Fruit fly (Drosophila melanogaster) whole organism, prepupa: Measurements from ENCODE around the gene CG14855.
A peak's percentile ranks its signal among the peaks of the same experiment; 100 is the strongest.

Source experiments
- Blimp-1 ChIP-seq: fragments of 200-800 bp; sonication (Bioruptor generic); optimal IDR thresholded peaks from 3 replicates; lab custom pipeline; 2017; ENCODE audit warnings: missing biosample characterization, missing genetic modification characterization, mild to moderate bottlenecking, moderate library complexity, missing genetic modification reagents
- CG10631 ChIP-seq: fragments of 200-800 bp; sonication (Bioruptor generic); optimal IDR thresholded peaks from 2 replicates; lab custom pipeline; 2016; ENCODE audit warnings: missing biosample characterization, missing genetic modification characterization
- CG11294 ChIP-seq: fragments of 200-800 bp; sonication (Bioruptor generic); IDR thresholded peaks from 2 replicates; pipeline ENCODE4 v1.3.6; 2022; ENCODE audit warnings: missing biosample characterization, missing genetic modification characterization
- CG11762 ChIP-seq: fragments of 200-800 bp; sonication (Bioruptor generic); optimal IDR thresholded peaks from 3 replicates; lab custom pipeline; 2016; ENCODE audit warnings: missing biosample characterization, missing genetic modification characterization; ENCODE audit not compliant: insufficient read depth
- CG11902 ChIP-seq: fragments of 200-800 bp; sonication (Bioruptor generic); optimal IDR thresholded peaks from 3 replicates; lab custom pipeline; 2016; ENCODE audit warnings: missing biosample characterization, missing genetic modification characterization
- CG15336 ChIP-seq: fragments of 200-800 bp; sonication (Bioruptor generic); IDR thresholded peaks from 2 replicates; pipeline ENCODE4 v1.3.6; 2022; ENCODE audit warnings: missing biosample characterization, missing genetic modification characterization
- CG1621 ChIP-seq: fragments of 200-800 bp; sonication (Bioruptor generic); optimal IDR thresholded peaks from 3 replicates; lab custom pipeline; 2018; ENCODE audit warnings: missing biosample characterization, mild to moderate bottlenecking, missing genetic modification characterization
- CG16779 ChIP-seq: fragments of 200-800 bp; sonication (Bioruptor generic); optimal IDR thresholded peaks from 3 replicates; lab custom pipeline; 2017; ENCODE audit warnings: missing biosample characterization, mild to moderate bottlenecking, missing genetic modification characterization
- CG32006 ChIP-seq: fragments of 200-800 bp; sonication (Bioruptor generic); optimal IDR thresholded peaks from 3 replicates; lab custom pipeline; 2017; ENCODE audit warnings: missing biosample characterization, mild to moderate bottlenecking, missing genetic modification characterization
- CG3919 ChIP-seq: fragments of 200-800 bp; sonication (Bioruptor generic); optimal IDR thresholded peaks from 3 replicates; lab custom pipeline; 2016; ENCODE audit warnings: missing biosample characterization, missing genetic modification characterization
- CG4318 ChIP-seq: fragments of 200-800 bp; sonication (Bioruptor generic); optimal IDR thresholded peaks from 3 replicates; lab custom pipeline; 2017; ENCODE audit warnings: missing biosample characterization, mild to moderate bottlenecking, missing genetic modification characterization
- CG6163 ChIP-seq: fragments of 200-800 bp; sonication (Bioruptor generic); IDR thresholded peaks from 3 replicates; pipeline ENCODE4 v1.3.6; 2022; ENCODE audit warnings: missing biosample characterization, missing genetic modification characterization
- CG6276 ChIP-seq: fragments of 200-800 bp; sonication (Bioruptor generic); optimal IDR thresholded peaks from 2 replicates; lab custom pipeline; 2017; ENCODE audit warnings: missing biosample characterization, mild to moderate bottlenecking, missing genetic modification characterization
- CG6792 ChIP-seq: fragments of 200-800 bp; sonication (Bioruptor generic); optimal IDR thresholded peaks from 3 replicates; lab custom pipeline; 2016; ENCODE audit warnings: missing biosample characterization, missing genetic modification characterization
- CG6808 ChIP-seq: fragments of 200-800 bp; sonication (Bioruptor generic); optimal IDR thresholded peaks from 3 replicates; lab custom pipeline; 2017; ENCODE audit warnings: missing biosample characterization, missing genetic modification characterization, mild to moderate bottlenecking, moderate library complexity, missing genetic modification reagents
- CG6854 ChIP-seq: fragments of 200-800 bp; sonication (Bioruptor generic); optimal IDR thresholded peaks from 2 replicates; lab custom pipeline; 2017; ENCODE audit warnings: missing biosample characterization, mild to moderate bottlenecking, missing genetic modification characterization
- CG7368 ChIP-seq: fragments of 200-800 bp; sonication (Bioruptor generic); optimal IDR thresholded peaks from 3 replicates; lab custom pipeline; 2016; ENCODE audit warnings: missing biosample characterization, missing genetic modification characterization
- CG8119 ChIP-seq: fragments of 200-800 bp; sonication (Bioruptor generic); IDR thresholded peaks from 3 replicates; pipeline ENCODE4 v1.3.6; 2022; ENCODE audit warnings: missing biosample characterization, missing genetic modification characterization
- CG8319 ChIP-seq: fragments of 200-800 bp; sonication (Bioruptor generic); optimal IDR thresholded peaks from 3 replicates; lab custom pipeline; 2016; ENCODE audit warnings: missing biosample characterization, missing genetic modification characterization
- CG8632 ChIP-seq: fragments of 200-800 bp; sonication (Bioruptor generic); optimal IDR thresholded peaks from 3 replicates; lab custom pipeline; 2016; ENCODE audit warnings: missing biosample characterization, missing genetic modification characterization
- CG9139 ChIP-seq: fragments of 200-800 bp; sonication (Bioruptor generic); optimal IDR thresholded peaks from 3 replicates; lab custom pipeline; 2017; ENCODE audit warnings: missing biosample characterization, mild to moderate bottlenecking, missing genetic modification characterization
- Eip75B ChIP-seq: fragments of 200-800 bp; sonication (Bioruptor generic); optimal IDR thresholded peaks from 3 replicates; lab custom pipeline; 2016; ENCODE audit warnings: missing biosample characterization, missing genetic modification characterization
- Eip78C ChIP-seq: fragments of 200-800 bp; sonication (Bioruptor generic); peaks from one replicate; lab custom pipeline; 2016; ENCODE audit warnings: missing biosample characterization, missing genetic modification characterization
- Ets21C ChIP-seq: fragments of 200-800 bp; sonication (Bioruptor generic); optimal IDR thresholded peaks from 3 replicates; lab custom pipeline; 2016; ENCODE audit warnings: missing biosample characterization, missing genetic modification characterization
- Ets96B ChIP-seq: fragments of 200-800 bp; optimal IDR thresholded peaks from 2 replicates; lab custom pipeline; 2019; ENCODE audit warnings: missing biosample characterization, mild to moderate bottlenecking, missing genetic modification characterization, moderate library complexity
- Gug ChIP-seq: fragments of 200-800 bp; sonication (Bioruptor generic); IDR thresholded peaks from 2 replicates; pipeline ENCODE4 v1.3.6; 2022; ENCODE audit warnings: missing biosample characterization, missing genetic modification characterization
- Hr38 ChIP-seq: sonication (Bioruptor generic); optimal IDR thresholded peaks from 2 replicates; lab custom pipeline; 2016; ENCODE audit warnings: missing biosample characterization, missing genetic modification characterization
- Hr39 ChIP-seq: fragments of 200-800 bp; sonication (Bioruptor generic); optimal IDR thresholded peaks from 2 replicates; lab custom pipeline; 2016; ENCODE audit warnings: missing biosample characterization, missing genetic modification characterization
- Hr4 ChIP-seq: fragments of 200-800 bp; sonication (Bioruptor generic); optimal IDR thresholded peaks from 3 replicates; lab custom pipeline; 2016; ENCODE audit warnings: missing biosample characterization, missing genetic modification characterization
- Lpt ChIP-seq: fragments of 200-800 bp; sonication (Bioruptor generic); optimal IDR thresholded peaks from 3 replicates; lab custom pipeline; 2016; ENCODE audit warnings: missing biosample characterization, missing genetic modification characterization
- Met ChIP-seq: fragments of 200-800 bp; sonication (Bioruptor generic); optimal IDR thresholded peaks from 3 replicates; lab custom pipeline; 2016; ENCODE audit warnings: missing biosample characterization, missing genetic modification characterization
- Smox ChIP-seq: fragments of 200-800 bp; sonication (Bioruptor generic); optimal IDR thresholded peaks from 3 replicates; lab custom pipeline; 2016; ENCODE audit warnings: missing biosample characterization, missing genetic modification characterization
- Sox102F ChIP-seq: fragments of 200-800 bp; sonication (Bioruptor generic); optimal IDR thresholded peaks from 2 replicates; lab custom pipeline; 2016; ENCODE audit warnings: missing biosample characterization, mild to moderate bottlenecking, missing genetic modification characterization
- Sox14 ChIP-seq: fragments of 200-800 bp; sonication (Bioruptor generic); optimal IDR thresholded peaks from 3 replicates; lab custom pipeline; 2016; ENCODE audit warnings: missing biosample characterization, missing genetic modification characterization
- achi ChIP-seq: fragments of 200-800 bp; sonication (Bioruptor generic); optimal IDR thresholded peaks from 3 replicates; lab custom pipeline; 2016; ENCODE audit warnings: missing biosample characterization, missing genetic modification characterization
- acj6 ChIP-seq: fragments of 200-800 bp; sonication (Bioruptor generic); optimal IDR thresholded peaks from 3 replicates; lab custom pipeline; 2016; ENCODE audit warnings: missing biosample characterization, missing genetic modification characterization
- cyc ChIP-seq: fragments of 200-800 bp; sonication (Bioruptor generic); optimal IDR thresholded peaks from 3 replicates; lab custom pipeline; 2016; ENCODE audit warnings: missing biosample characterization, missing genetic modification characterization
- dsx ChIP-seq: fragments of 200-800 bp; optimal IDR thresholded peaks from 3 replicates; lab custom pipeline; 2019; ENCODE audit warnings: missing biosample characterization, mild to moderate bottlenecking, missing genetic modification characterization, moderate library complexity; ENCODE audit not compliant: poor library complexity, severe bottlenecking
- eg ChIP-seq: fragments of 200-800 bp; sonication (Bioruptor generic); IDR thresholded peaks from 3 replicates; pipeline ENCODE4 v1.3.6; 2022; ENCODE audit warnings: missing biosample characterization, missing genetic modification characterization
- esn ChIP-seq: fragments of 200-800 bp; sonication (Bioruptor generic); optimal IDR thresholded peaks from 2 replicates; lab custom pipeline; 2016; ENCODE audit warnings: missing biosample characterization, mild to moderate bottlenecking, missing genetic modification characterization, moderate library complexity
- fd59A ChIP-seq: fragments of 200-800 bp; sonication (Bioruptor generic); optimal IDR thresholded peaks from 2 replicates; lab custom pipeline; 2017; ENCODE audit warnings: missing biosample characterization, mild to moderate bottlenecking, missing genetic modification characterization, missing genetic modification reagents
- fd85E ChIP-seq: fragments of 200-800 bp; sonication (Bioruptor generic); optimal IDR thresholded peaks from 3 replicates; lab custom pipeline; 2016; ENCODE audit warnings: missing biosample characterization, missing genetic modification characterization
- fkh ChIP-seq: fragments of 200-800 bp; sonication (Bioruptor generic); optimal IDR thresholded peaks from 3 replicates; lab custom pipeline; 2017; ENCODE audit warnings: missing biosample characterization, mild to moderate bottlenecking, missing genetic modification characterization, moderate library complexity
- net ChIP-seq: fragments of 200-800 bp; sonication (Bioruptor generic); optimal IDR thresholded peaks from 3 replicates; lab custom pipeline; 2016; ENCODE audit warnings: missing biosample characterization, missing genetic modification characterization
- salr ChIP-seq, 2 experiments: fragments of 200-800 bp; sonication (Bioruptor generic); optimal IDR thresholded peaks; 3 replicates each; lab custom pipeline; 2016 to 2018; ENCODE audit warnings: missing biosample characterization in 2 of 2, missing genetic modification characterization in 2 of 2, mild to moderate bottlenecking in 1 of 2
- spab ChIP-seq: fragments of 200-800 bp; sonication (Bioruptor generic); optimal IDR thresholded peaks from 2 replicates; lab custom pipeline; 2017; ENCODE audit warnings: missing biosample characterization, mild to moderate bottlenecking, missing genetic modification characterization, missing genetic modification reagents
- ss ChIP-seq, 2 experiments: fragments of 200-800 bp; sonication (Bioruptor generic); optimal IDR thresholded peaks; 2 replicates in 1 of 2; 3 replicates in 1 of 2; lab custom pipeline; 2017 to 2018; ENCODE audit warnings: mild to moderate bottlenecking in 2 of 2, missing biosample characterization in 2 of 2, missing genetic modification characterization in 2 of 2, moderate library complexity in 1 of 2
- svp ChIP-seq: fragments of 200-800 bp; sonication (Bioruptor generic); peaks from one replicate; lab custom pipeline; 2016; ENCODE audit warnings: missing biosample characterization, missing genetic modification characterization
- topi ChIP-seq: fragments of 200-800 bp; sonication (Bioruptor generic); optimal IDR thresholded peaks from 3 replicates; lab custom pipeline; 2016; ENCODE audit warnings: missing biosample characterization, missing genetic modification characterization
- vri ChIP-seq: fragments of 200-800 bp; sonication (Bioruptor generic); optimal IDR thresholded peaks from 3 replicates; lab custom pipeline; 2016; ENCODE audit warnings: missing biosample characterization, mild to moderate bottlenecking, missing genetic modification characterization

Gene CG14855

dm6 chr3R:14749077-14749798 lies 46.9 kb upstream of the CG14855 start:
- peak; percentile 26 for TF ChIP-seq CG11762 (GFP tag; lab: Kevin White, UChicago)
- TF ChIP-seq acj6 (GFP tag; lab: Kevin White, UChicago), result peak; percentile 30
- peak; percentile 64 for TF ChIP-seq spab (GFP tag; lab: Kevin White, UChicago)
- peak; percentile 35 for TF ChIP-seq fd85E (GFP tag; lab: Kevin White, UChicago)
- TF ChIP-seq Blimp-1 (GFP tag; lab: Kevin White, UChicago), result peak; percentile 32
- TF ChIP-seq Hr39 (GFP tag; lab: Kevin White, UChicago), result no peak
- peak; percentile 33 for TF ChIP-seq achi (GFP tag; lab: Kevin White, UChicago)
- peak; percentile 61 for TF ChIP-seq topi (GFP tag; lab: Kevin White, UChicago)
- no peak for TF ChIP-seq CG10631 (GFP tag; lab: Kevin White, UChicago)
- peak; percentile 50 for TF ChIP-seq esn (GFP tag; lab: Kevin White, UChicago)
- TF ChIP-seq cyc (GFP tag; lab: Kevin White, UChicago), result no peak
- TF ChIP-seq fd59A (GFP tag; lab: Kevin White, UChicago), result no peak
- no peak for TF ChIP-seq Hr38 (GFP tag; lab: Kevin White, UChicago)
- TF ChIP-seq salr (GFP tag; optimal IDR thresholded peaks at IDR 0.05; lab: Kevin White, UChicago), result peak in 1 of 2 experiments; percentile 41
- peak; percentile 68 for TF ChIP-seq Eip75B (GFP tag; lab: Kevin White, UChicago)
- TF ChIP-seq CG9139 (GFP tag; lab: Kevin White, UChicago), result peak; percentile 82
- peak; percentile 46 for TF ChIP-seq CG7368 (GFP tag; lab: Kevin White, UChicago)
- TF ChIP-seq CG6792, result peak; percentile 57
- TF ChIP-seq eg (GFP tag; lab: Robert Waterston, UW), result no peak; the same call in 2 of the 3 replicates
- TF ChIP-seq Gug (GFP tag; lab: Robert Waterston, UW), result no peak
- no peak for TF ChIP-seq CG4318 (GFP tag; lab: Kevin White, UChicago)
- TF ChIP-seq Sox14, result peak; percentile 79
- peak; percentile 41 for TF ChIP-seq CG8632
- no peak for TF ChIP-seq Smox
- TF ChIP-seq vri (GFP tag; lab: Kevin White, UChicago), result peak; percentile 74
- peak; percentile 60; the same call in 1 of the 2 replicates for TF ChIP-seq CG15336 (GFP tag; lab: Robert Waterston, UW)
- TF ChIP-seq ss (GFP tag; optimal IDR thresholded peaks at IDR 0.05; lab: Kevin White, UChicago), result peak; percentile 73 to 82
- TF ChIP-seq Lpt (GFP tag; lab: Kevin White, UChicago), result no peak
- TF ChIP-seq dsx (GFP tag; lab: Kevin White, UChicago), result peak; percentile 79
- peak; percentile 73 for TF ChIP-seq CG6808
- TF ChIP-seq CG6276 (GFP tag; lab: Kevin White, UChicago), result peak; percentile 34
- TF ChIP-seq CG8119 (GFP tag; lab: Robert Waterston, UW), result peak; percentile 38; the same call in 1 of the 3 replicates
- TF ChIP-seq CG1621 (tag; lab: Kevin White, UChicago), result peak; percentile 58
- TF ChIP-seq CG3919 (GFP tag; lab: Kevin White, UChicago), result peak; percentile 56
- peak; percentile 61 for TF ChIP-seq CG16779
- no peak for TF ChIP-seq CG32006 (GFP tag; lab: Kevin White, UChicago)
- TF ChIP-seq CG6163 (GFP tag; lab: Robert Waterston, UW), result peak; percentile 58
- TF ChIP-seq CG6854, result peak; percentile 88
- TF ChIP-seq CG8319 (GFP tag; lab: Kevin White, UChicago), result no peak
- TF ChIP-seq svp (GFP tag; lab: Kevin White, UChicago), result peak; percentile 79
- no peak for TF ChIP-seq CG11902 (GFP tag; lab: Kevin White, UChicago)
- TF ChIP-seq fkh (GFP tag; lab: Kevin White, UChicago), result peak; percentile 97
- TF ChIP-seq CG11294 (GFP tag; lab: Robert Waterston, UW), result no peak; the same call in 1 of the 2 replicates
- no peak for TF ChIP-seq Hr4 (GFP tag; lab: Kevin White, UChicago)
- TF ChIP-seq net (GFP tag; lab: Kevin White, UChicago), result peak; percentile 37
- TF ChIP-seq Ets96B, result peak; percentile 43
- peak; percentile 65 for TF ChIP-seq Sox102F (GFP tag; lab: Kevin White, UChicago)
- peak; percentile 88 for TF ChIP-seq Eip78C
- TF ChIP-seq Ets21C (GFP tag; lab: Kevin White, UChicago), result no peak
- peak; percentile 53 for TF ChIP-seq Met (GFP tag; lab: Kevin White, UChicago)
